Worm (Caenorhabditis elegans): ENCODE measurements around the gene ZK1127.12.

DNA sequence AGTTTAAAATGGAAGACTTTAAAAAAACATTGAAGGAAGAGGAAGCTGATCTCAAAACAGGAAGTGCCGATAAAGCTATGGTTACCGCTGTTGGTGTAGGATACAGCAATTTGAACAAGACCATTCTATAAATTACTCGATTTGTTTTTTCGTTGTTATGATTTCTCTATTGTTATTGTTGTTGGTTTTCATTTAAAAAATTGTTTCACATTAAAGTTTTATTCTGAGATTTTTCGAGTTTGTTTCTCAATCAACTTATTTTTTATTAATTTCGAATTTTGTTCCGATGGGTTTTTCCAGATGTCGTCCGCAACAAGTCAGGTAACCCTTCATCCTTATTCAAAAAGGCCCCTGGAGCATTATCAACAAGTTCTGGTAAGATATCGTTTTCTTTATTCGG is at the start of gene ZK1127.12:
- TF ChIP-seq unc-62 (GFP tag; optimal IDR thresholded peaks at IDR 0.05 in 1 of 2) (no peak), unc-62 (tag; optimal IDR thresholded peaks at IDR 0.05) (no peak), hmg-1.1 (GFP tag; IDR thresholded peaks at IDR 0.05) (no peak), ama-1 (optimal IDR thresholded peaks at IDR 0.05) (no peak), vab-7 (GFP tag; IDR thresholded peaks at IDR 0.05) (no peak), mep-1 (tag; optimal IDR thresholded peaks at IDR 0.05) (no peak)

Measured in whole organism, L4 larva.